Worm (Caenorhabditis elegans) whole organism, L4 larva: Measurements from ENCODE around the gene idpp-15.

Experiments
- D1046.2 ChIP-seq: fragments of 200-800 bp; sonication (Bioruptor generic); IDR thresholded peaks from 2 replicates; pipeline ENCODE4 v1.3.6; 2022; ENCODE audit warnings: missing genetic modification characterization, missing compliant biosample characterization
- F10B5.3 ChIP-seq: sonication (generic microtip); optimal IDR thresholded peaks from 2 replicates; lab custom pipeline; 2016; ENCODE audit warnings: mild to moderate bottlenecking, missing genetic modification characterization, missing compliant biosample characterization
- F37D6.2 ChIP-seq: sonication (generic microtip); optimal IDR thresholded peaks from 2 replicates; lab custom pipeline; 2016; ENCODE audit warnings: mild to moderate bottlenecking, missing genetic modification characterization, missing compliant biosample characterization
- F49E8.2 ChIP-seq: sonication (generic microtip); optimal IDR thresholded peaks from 2 replicates; lab custom pipeline; 2016; ENCODE audit warnings: missing compliant biosample characterization, mild to moderate bottlenecking, missing genetic modification characterization, borderline replicate concordance
- T20F7.1 ChIP-seq: fragments of 200-800 bp; sonication (Bioruptor generic); optimal IDR thresholded peaks from 2 replicates; lab custom pipeline; 2018; ENCODE audit warnings: mild to moderate bottlenecking, missing genetic modification characterization, missing compliant biosample characterization
- T26A8.4 ChIP-seq: fragments of 200-800 bp; sonication (Bioruptor generic); IDR thresholded peaks from 2 replicates; pipeline ENCODE4 v1.3.6; 2022; ENCODE audit warnings: missing genetic modification characterization, missing compliant biosample characterization
- Y48G9A.11 ChIP-seq: fragments of 200-800 bp; sonication (Bioruptor generic); IDR thresholded peaks from 2 replicates; pipeline ENCODE4 v1.3.6; 2022; ENCODE audit warnings: missing genetic modification reagents, missing genetic modification characterization, missing compliant biosample characterization
- Y5F2A.4 ChIP-seq: fragments of 200-800 bp; sonication (Bioruptor generic); optimal IDR thresholded peaks from 2 replicates; lab custom pipeline; 2018; ENCODE audit warnings: mild to moderate bottlenecking, missing genetic modification characterization, missing compliant biosample characterization
- Y75B8A.6 ChIP-seq: fragments of 200-800 bp; sonication (Bioruptor generic); IDR thresholded peaks from 2 replicates; pipeline ENCODE4 v1.3.6; 2022; ENCODE audit warnings: missing genetic modification reagents, missing genetic modification characterization, missing compliant biosample characterization
- aha-1 ChIP-seq: fragments of 150-350 bp; peaks from one replicate; lab custom pipeline; 2014; ENCODE audit warnings: missing biosample characterization, missing genetic modification characterization
- aly-2 ChIP-seq: sonication (generic microtip); optimal IDR thresholded peaks from 2 replicates; lab custom pipeline; 2018; ENCODE audit warnings: missing biosample characterization, missing genetic modification characterization
- ama-1 ChIP-seq: fragments of 150-350 bp; optimal IDR thresholded peaks from 2 replicates; lab custom pipeline; 2014; ENCODE audit warnings: inconsistent platforms, mixed read lengths
- ceh-28 ChIP-seq: fragments of 150-350 bp; optimal IDR thresholded peaks from 2 replicates; lab custom pipeline; 2014; ENCODE audit warnings: missing biosample characterization, missing genetic modification reagents, missing genetic modification characterization
- ceh-32 ChIP-seq: sonication (generic microtip); optimal IDR thresholded peaks from 2 replicates; lab custom pipeline; 2016; ENCODE audit warnings: mild to moderate bottlenecking, missing genetic modification characterization, missing compliant biosample characterization; ENCODE audit not compliant: poor library complexity
- ceh-44 ChIP-seq: fragments of 200-800 bp; sonication (Bioruptor generic); IDR thresholded peaks from 2 replicates; pipeline ENCODE4 v1.3.6; 2022; ENCODE audit warnings: missing genetic modification reagents, missing genetic modification characterization, missing compliant biosample characterization
- ceh-62 ChIP-seq: sonication (generic microtip); optimal IDR thresholded peaks from 2 replicates; lab custom pipeline; 2017; ENCODE audit warnings: missing biosample characterization, missing genetic modification characterization
- ctbp-1 ChIP-seq: fragments of 200-800 bp; sonication (Bioruptor generic); IDR thresholded peaks from 2 replicates; pipeline ENCODE4 v1.3.6; 2022; ENCODE audit warnings: missing genetic modification reagents, missing genetic modification characterization, missing compliant biosample characterization
- daf-12 ChIP-seq: fragments of 150-350 bp; optimal IDR thresholded peaks from 2 replicates; lab custom pipeline; 2014; ENCODE audit warnings: missing biosample characterization, missing genetic modification reagents, missing genetic modification characterization
- daf-8 ChIP-seq: fragments of 200-800 bp; sonication (Bioruptor generic); IDR thresholded peaks from 2 replicates; pipeline ENCODE4 v1.3.6; 2022; ENCODE audit warnings: missing genetic modification characterization, missing compliant biosample characterization
- dmd-6 ChIP-seq: fragments of 200-800 bp; sonication (Bioruptor generic); IDR thresholded peaks from 2 replicates; pipeline ENCODE4 v1.3.6; 2022; ENCODE audit warnings: missing genetic modification reagents, missing genetic modification characterization, missing compliant biosample characterization
- dmd-8 ChIP-seq: fragments of 200-800 bp; sonication (Bioruptor generic); IDR thresholded peaks from 2 replicates; pipeline ENCODE4 v1.3.6; 2022; ENCODE audit warnings: missing genetic modification characterization, missing compliant biosample characterization
- dpl-1 ChIP-seq: fragments of 150-350 bp; optimal IDR thresholded peaks from 2 replicates; lab custom pipeline; 2014; ENCODE audit warnings: missing biosample characterization, missing genetic modification reagents, missing genetic modification characterization
- fos-1 ChIP-seq: fragments of 150-350 bp; optimal IDR thresholded peaks from 2 replicates; lab custom pipeline; 2014; ENCODE audit warnings: missing biosample characterization, missing genetic modification characterization
- gei-8 ChIP-seq: fragments of 200-800 bp; sonication (Bioruptor generic); optimal IDR thresholded peaks from 2 replicates; lab custom pipeline; 2018; ENCODE audit warnings: mild to moderate bottlenecking, missing genetic modification characterization, missing compliant biosample characterization
- hif-1 ChIP-seq, 2 experiments: sonication (generic microtip); optimal IDR thresholded peaks; 2 replicates each; lab custom pipeline; 2016 to 2017; ENCODE audit warnings: missing compliant biosample characterization in 2 of 2, missing genetic modification characterization in 2 of 2, missing genetic modification reagents in 2 of 2, missing genotype in 2 of 2, mild to moderate bottlenecking in 1 of 2
- hmg-1.1 ChIP-seq: fragments of 200-800 bp; sonication (Bioruptor generic); IDR thresholded peaks from 2 replicates; pipeline ENCODE4 v1.3.6; 2022; ENCODE audit warnings: missing genetic modification reagents, missing genetic modification characterization, missing compliant biosample characterization
- lin-1 ChIP-seq: fragments of 200-800 bp; sonication (Bioruptor generic); IDR thresholded peaks from 2 replicates; pipeline ENCODE4 v1.3.6; 2022; ENCODE audit warnings: missing genetic modification reagents, missing genetic modification characterization, missing compliant biosample characterization
- lin-39 ChIP-seq: fragments of 150-350 bp; optimal IDR thresholded peaks from 2 replicates; lab custom pipeline; 2014; ENCODE audit warnings: missing biosample characterization, missing genetic modification reagents, missing genetic modification characterization
- lir-3 ChIP-seq: sonication (generic microtip); optimal IDR thresholded peaks from 2 replicates; lab custom pipeline; 2016; ENCODE audit warnings: mild to moderate bottlenecking, missing genetic modification characterization, missing compliant biosample characterization
- madf-9 ChIP-seq: fragments of 200-800 bp; sonication (Bioruptor generic); conservative IDR thresholded peaks from 2 replicates; pipeline ENCODE4 v1.3.6; 2022; ENCODE audit warnings: missing genetic modification reagents, missing genetic modification characterization, missing compliant biosample characterization
- mdl-1 ChIP-seq, 2 experiments: fragments of 150-350 bp in 1 of 2; sonication (generic microtip) in 1 of 2; optimal IDR thresholded peaks; 2 replicates each; lab custom pipeline; 2014 to 2017; ENCODE audit warnings: missing biosample characterization in 2 of 2, missing genetic modification characterization in 2 of 2
- mdt-29 ChIP-seq: fragments of 200-800 bp; sonication (Bioruptor generic); IDR thresholded peaks from 2 replicates; pipeline ENCODE4 v1.3.6; 2022; ENCODE audit warnings: missing genetic modification reagents, missing genetic modification characterization, missing compliant biosample characterization
- nhr-102 ChIP-seq: sonication (generic microtip); optimal IDR thresholded peaks from 2 replicates; lab custom pipeline; 2016; ENCODE audit warnings: mild to moderate bottlenecking, missing genetic modification characterization, moderate library complexity, missing compliant biosample characterization
- nhr-11 ChIP-seq: fragments of 150-350 bp; optimal IDR thresholded peaks from 2 replicates; lab custom pipeline; 2014; ENCODE audit warnings: missing biosample characterization, missing genetic modification characterization
- nhr-28 ChIP-seq: fragments of 150-350 bp; optimal IDR thresholded peaks from 2 replicates; lab custom pipeline; 2014; ENCODE audit warnings: missing biosample characterization, missing genetic modification characterization
- nhr-41 ChIP-seq: fragments of 200-800 bp; sonication (Bioruptor generic); IDR thresholded peaks from 2 replicates; pipeline ENCODE4 v1.3.6; 2022; ENCODE audit warnings: missing genetic modification reagents, missing genetic modification characterization, missing compliant biosample characterization
- nhr-48 ChIP-seq: sonication (generic microtip); optimal IDR thresholded peaks from 2 replicates; lab custom pipeline; 2016; ENCODE audit warnings: mild to moderate bottlenecking, missing genetic modification characterization, missing compliant biosample characterization
- nhr-77 ChIP-seq: fragments of 150-350 bp; optimal IDR thresholded peaks from 2 replicates; lab custom pipeline; 2014; ENCODE audit warnings: missing biosample characterization, missing genetic modification characterization
- php-3 ChIP-seq: fragments of 200-800 bp; sonication (Bioruptor generic); IDR thresholded peaks from 2 replicates; pipeline ENCODE4 v1.3.6; 2022; ENCODE audit warnings: missing genetic modification reagents, missing genetic modification characterization, missing compliant biosample characterization
- pqm-1 ChIP-seq: sonication (generic microtip); optimal IDR thresholded peaks from 2 replicates; lab custom pipeline; 2017; ENCODE audit warnings: missing biosample characterization, missing genetic modification characterization
- rbr-2 ChIP-seq: sonication (generic microtip); optimal IDR thresholded peaks from 2 replicates; lab custom pipeline; 2016; ENCODE audit warnings: missing genotype, missing genetic modification characterization, missing compliant biosample characterization
- snpc-1.2 ChIP-seq: fragments of 200-800 bp; sonication (Bioruptor generic); IDR thresholded peaks from 2 replicates; pipeline ENCODE4 v1.3.6; 2022; ENCODE audit warnings: missing genetic modification reagents, missing genetic modification characterization, missing compliant biosample characterization
- spr-1 ChIP-seq: sonication (generic microtip); optimal IDR thresholded peaks from 2 replicates; lab custom pipeline; 2016; ENCODE audit warnings: mild to moderate bottlenecking, missing genetic modification characterization, missing compliant biosample characterization
- unc-39 ChIP-seq: sonication (generic microtip); optimal IDR thresholded peaks from 2 replicates; lab custom pipeline; 2017; ENCODE audit warnings: missing biosample characterization, missing genetic modification characterization
- unc-62 ChIP-seq, 3 experiments: fragments of 150-350 bp in 1 of 3; sonication (generic microtip); optimal IDR thresholded peaks in 2 of 3; peaks in 1 of 3; 1 replicate in 1 of 3; 2 replicates in 2 of 3; lab custom pipeline; 2014 to 2017; ENCODE audit warnings: missing biosample characterization in 3 of 3, missing genetic modification characterization in 3 of 3, missing genetic modification reagents in 3 of 3, missing genotype in 1 of 3
- vab-7 ChIP-seq: fragments of 200-800 bp; sonication (Bioruptor generic); IDR thresholded peaks from 2 replicates; pipeline ENCODE4 v1.3.6; 2022; ENCODE audit warnings: missing genetic modification reagents, missing genetic modification characterization, missing compliant biosample characterization
- ztf-7 ChIP-seq: fragments of 150-350 bp; optimal IDR thresholded peaks from 2 replicates; lab custom pipeline; 2014; ENCODE audit warnings: missing biosample characterization, missing genetic modification characterization

idpp-15 gene

DNA sequence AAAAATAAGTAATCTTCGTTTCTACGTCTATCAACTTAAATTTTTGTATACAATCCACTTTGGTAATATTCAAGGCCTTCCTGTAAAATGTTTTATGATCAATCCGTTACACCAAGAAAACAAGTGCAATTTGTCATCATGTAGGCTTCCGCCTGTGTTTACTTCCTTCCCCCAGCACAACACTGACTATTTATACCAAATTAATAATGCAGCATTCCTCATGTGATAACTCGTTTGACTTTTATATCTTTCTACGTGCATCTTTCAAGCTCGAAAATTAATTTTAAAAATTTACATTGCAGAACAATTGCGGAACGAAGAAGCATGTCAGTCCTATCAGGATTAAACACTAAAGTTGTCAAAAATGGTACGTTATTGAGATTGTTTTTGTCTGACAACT, 29.6 kb downstream of the idpp-15 start, which contains the start of gene gsto-2:
Gene gsto-2 (plus strand): TSS at position 301 of the 400 bp plus-strand sequence.
- no peak for TF ChIP-seq aha-1 (tag; lab: Kevin White, UChicago)
- TF ChIP-seq Y5F2A.4 (GFP tag; lab: Kevin White, UChicago) = no peak
- TF ChIP-seq dmd-8 (GFP tag; lab: Robert Waterston, UW) = no peak
- TF ChIP-seq, all 104 proteins: peak for 0

DNA sequence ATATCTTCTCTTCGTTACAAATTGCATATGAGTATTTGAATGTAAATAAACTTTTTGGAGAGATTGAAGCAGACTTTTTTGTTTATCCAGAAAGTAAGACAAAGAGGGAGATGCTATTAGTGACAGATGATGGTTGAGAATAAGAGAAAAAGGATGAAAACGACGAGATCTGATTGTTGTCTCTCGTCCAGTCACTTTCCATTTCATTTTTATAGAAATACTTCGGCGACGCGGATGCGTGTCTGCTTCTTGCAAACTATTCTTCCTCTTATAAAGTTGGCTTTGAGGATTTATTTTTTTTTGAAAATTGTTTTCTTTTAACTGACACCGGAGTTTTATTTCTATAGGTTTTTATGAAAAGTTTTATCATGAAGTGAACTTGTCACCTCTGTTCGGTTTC, 30.8 kb downstream of the idpp-15 start:
- TF ChIP-seq ceh-32 (tag; lab: Kevin White, UChicago) (no peak), nhr-102 (tag; lab: Kevin White, UChicago) (no peak), dpl-1 (no peak), hmg-1.1 (no peak), php-3 (GFP tag; lab: Robert Waterston, UW) (no peak), unc-39 (tag; lab: Kevin White, UChicago) (no peak), mdl-1 (tag; optimal IDR thresholded peaks at IDR 0.05; lab: Kevin White, UChicago) (no peak), snpc-1.2 (GFP tag; lab: Robert Waterston, UW) (no peak), ceh-28 (tag; lab: Kevin White, UChicago) (no peak), dmd-8 (GFP tag; lab: Robert Waterston, UW) (no peak), daf-12 (tag; lab: Kevin White, UChicago) (no peak), fos-1 (tag; lab: Kevin White, UChicago) (no peak), T20F7.1 (no peak), F49E8.2 (tag; lab: Kevin White, UChicago) (no peak), daf-8 (GFP tag; lab: Robert Waterston, UW) (no peak)
- TF ChIP-seq, all 104 proteins: peak for 0

DNA sequence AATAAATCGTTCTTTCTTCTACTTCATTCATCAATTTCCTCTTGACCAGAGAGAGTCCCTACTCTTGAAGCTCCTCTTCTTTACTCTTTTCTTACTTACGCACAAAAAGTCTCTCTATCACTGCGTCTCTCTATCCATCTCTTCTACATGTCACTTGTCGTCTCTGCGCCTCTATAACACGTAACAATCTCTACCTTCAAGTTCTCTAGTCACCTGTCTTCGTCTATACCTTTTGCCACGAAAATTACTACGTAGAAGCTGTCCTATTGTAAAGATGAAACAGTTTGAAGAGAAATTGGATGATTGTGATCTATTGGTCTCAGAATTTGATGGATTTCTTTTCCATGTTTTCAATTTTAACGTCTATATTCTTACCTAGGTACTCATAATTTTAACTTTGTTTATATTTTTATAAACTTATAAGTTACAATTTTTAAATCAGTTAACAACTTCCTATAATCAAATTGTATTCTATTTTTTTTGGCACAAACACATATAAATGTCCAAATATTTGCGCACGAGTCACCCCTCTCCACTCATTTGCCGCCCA, 32.0 kb downstream of the idpp-15 start, which contains the start of gene C02D5.2:
Gene C02D5.2 (plus strand): TSS at position 500 of the 550 bp plus-strand sequence.
- TF ChIP-seq madf-9 (GFP tag; lab: Robert Waterston, UW) (no peak), gei-8 (no peak), pqm-1 (tag; lab: Kevin White, UChicago) (no peak), nhr-48 (tag; lab: Kevin White, UChicago) (no peak), unc-39 (tag; lab: Kevin White, UChicago) (no peak), nhr-11 (tag; lab: Kevin White, UChicago) (peak; percentile 20), lin-39 (tag; lab: Kevin White, UChicago) (no peak), unc-62 (GFP tag; optimal IDR thresholded peaks at IDR 0.05 in 1 of 2; lab: Kevin White, UChicago) (no peak), unc-62 (tag; optimal IDR thresholded peaks at IDR 0.05; lab: Kevin White, UChicago) (no peak), ceh-32 (tag; lab: Kevin White, UChicago) (no peak), F49E8.2 (tag; lab: Kevin White, UChicago) (no peak), lir-3 (no peak), lin-1 (GFP tag; lab: Robert Waterston, UW) (no peak), ctbp-1 (no peak), ama-1 (no peak), F10B5.3 (tag; lab: Kevin White, UChicago) (no peak), dmd-8 (GFP tag; lab: Robert Waterston, UW) (no peak), ceh-44 (GFP tag; lab: Robert Waterston, UW) (no peak), Y5F2A.4 (GFP tag; lab: Kevin White, UChicago) (no peak), ceh-62 (no peak), mdt-29 (GFP tag; lab: Robert Waterston, UW) (no peak), nhr-41 (GFP tag; lab: Robert Waterston, UW) (no peak), D1046.2 (GFP tag; lab: Robert Waterston, UW) (no peak), T26A8.4 (GFP tag; lab: Robert Waterston, UW) (no peak), vab-7 (GFP tag; lab: Robert Waterston, UW) (no peak), F37D6.2 (tag; lab: Kevin White, UChicago) (no peak), hif-1 (tag; optimal IDR thresholded peaks at IDR 0.05; lab: Kevin White, UChicago) (peak in 1 of 2 experiments; percentile 32), Y75B8A.6 (no peak), nhr-77 (tag; lab: Kevin White, UChicago) (no peak), rbr-2 (tag; lab: Kevin White, UChicago) (peak; percentile 20), aly-2 (no peak), ztf-7 (tag; lab: Kevin White, UChicago) (no peak), spr-1 (tag; lab: Kevin White, UChicago) (no peak), nhr-28 (peak; percentile 53), mdl-1 (tag; optimal IDR thresholded peaks at IDR 0.05; lab: Kevin White, UChicago) (peak in 1 of 2 experiments; percentile 40), Y48G9A.11 (GFP tag; lab: Robert Waterston, UW) (no peak), aha-1 (tag; lab: Kevin White, UChicago) (no peak), dmd-6 (GFP tag; lab: Robert Waterston, UW) (peak; percentile 45)
